Fruit fly (Drosophila melanogaster) whole organism, embryonic: Measurements from ENCODE around the gene Spx.

Experiments used
- Antp ChIP-seq: fragments of 200-800 bp; sonication (Bioruptor generic); optimal IDR thresholded peaks from 3 replicates; lab custom pipeline; 2016; ENCODE audit warnings: missing biosample characterization, missing genetic modification characterization
- B-H1 ChIP-seq: fragments of 200-800 bp; sonication (Bioruptor generic); IDR thresholded peaks from 3 replicates; pipeline ENCODE4 v1.3.6; 2022; ENCODE audit warnings: missing biosample characterization, missing genetic modification characterization
- B-H2 ChIP-seq: fragments of 200-800 bp; sonication (Bioruptor generic); optimal IDR thresholded peaks from 2 replicates; lab custom pipeline; 2018; ENCODE audit warnings: missing biosample characterization, mild to moderate bottlenecking, missing genetic modification characterization
- CG11398 ChIP-seq: fragments of 200-800 bp; sonication (Bioruptor generic); optimal IDR thresholded peaks from 2 replicates; lab custom pipeline; 2016; ENCODE audit warnings: missing biosample characterization, missing genetic modification characterization
- CG11695 ChIP-seq: fragments of 200-800 bp; sonication (Bioruptor generic); IDR thresholded peaks from 3 replicates; pipeline ENCODE4 v1.3.6; 2022; ENCODE audit warnings: missing biosample characterization, missing genetic modification characterization
- CG12155 ChIP-seq: fragments of 200-800 bp; sonication (Bioruptor generic); optimal IDR thresholded peaks from 3 replicates; lab custom pipeline; 2016; ENCODE audit warnings: missing biosample characterization, missing genetic modification characterization
- CG12659 ChIP-seq: fragments of 200-800 bp; sonication (Bioruptor generic); optimal IDR thresholded peaks from 3 replicates; lab custom pipeline; 2017; ENCODE audit warnings: mild to moderate bottlenecking, missing biosample characterization, missing genetic modification reagents, missing genetic modification characterization
- CG13296 ChIP-seq: fragments of 200-800 bp; sonication (Bioruptor generic); optimal IDR thresholded peaks from 3 replicates; lab custom pipeline; 2018; ENCODE audit warnings: missing biosample characterization, mild to moderate bottlenecking, missing genetic modification characterization
- CG13775 ChIP-seq: fragments of 200-800 bp; sonication (Bioruptor generic); optimal IDR thresholded peaks from 3 replicates; lab custom pipeline; 2017; ENCODE audit warnings: missing biosample characterization, mild to moderate bottlenecking, missing genetic modification characterization
- CG1647 ChIP-seq: fragments of 200-800 bp; sonication (Bioruptor generic); optimal IDR thresholded peaks from 3 replicates; lab custom pipeline; 2016; ENCODE audit warnings: missing biosample characterization, missing genetic modification characterization
- CG16813 ChIP-seq: fragments of 200-800 bp; sonication (Bioruptor generic); IDR thresholded peaks from 3 replicates; pipeline ENCODE4 v1.3.6; 2022; ENCODE audit warnings: missing biosample characterization, missing genetic modification characterization; ENCODE audit not compliant: partially characterized antibody
- CG17912 ChIP-seq: fragments of 200-800 bp; sonication (Bioruptor generic); optimal IDR thresholded peaks from 2 replicates; lab custom pipeline; 2018; ENCODE audit warnings: missing biosample characterization, mild to moderate bottlenecking, missing genetic modification characterization
- CG18011 ChIP-seq: fragments of 200-800 bp; sonication (Bioruptor generic); optimal IDR thresholded peaks from 2 replicates; lab custom pipeline; 2017; ENCODE audit warnings: missing biosample characterization, missing genetic modification characterization, mild to moderate bottlenecking, moderate library complexity, missing genotype
- CG2129 ChIP-seq: fragments of 200-800 bp; sonication (Bioruptor generic); IDR thresholded peaks from 2 replicates; pipeline ENCODE4 v1.3.6; 2022; ENCODE audit warnings: missing biosample characterization, missing genetic modification characterization; ENCODE audit not compliant: partially characterized antibody
- CG3281 ChIP-seq: fragments of 200-800 bp; sonication (Bioruptor generic); optimal IDR thresholded peaks from 3 replicates; lab custom pipeline; 2017; ENCODE audit warnings: missing biosample characterization, mild to moderate bottlenecking, missing genetic modification characterization
- CG33213 ChIP-seq: fragments of 200-800 bp; sonication (Bioruptor generic); optimal IDR thresholded peaks from 3 replicates; lab custom pipeline; 2016; ENCODE audit warnings: missing biosample characterization, missing genetic modification characterization
- CG34224 ChIP-seq: fragments of 200-800 bp; sonication (Bioruptor generic); IDR thresholded peaks from 3 replicates; pipeline ENCODE4 v1.3.6; 2022; ENCODE audit warnings: missing biosample characterization, missing genetic modification characterization; ENCODE audit not compliant: partially characterized antibody
- CG6854 ChIP-seq: fragments of 200-800 bp; sonication (Bioruptor generic); optimal IDR thresholded peaks from 3 replicates; lab custom pipeline; 2017; ENCODE audit warnings: missing biosample characterization, mild to moderate bottlenecking, missing genetic modification characterization
- CG7271 ChIP-seq: fragments of 200-800 bp; sonication (Bioruptor generic); optimal IDR thresholded peaks from 2 replicates; lab custom pipeline; 2018; ENCODE audit warnings: missing biosample characterization, mild to moderate bottlenecking, missing genetic modification characterization, moderate library complexity
- CG7357 ChIP-seq: fragments of 200-800 bp; sonication (Bioruptor generic); IDR thresholded peaks from 3 replicates; pipeline ENCODE4 v1.3.6; 2022; ENCODE audit warnings: missing biosample characterization, missing genetic modification characterization
- CG7839 ChIP-seq: fragments of 200-800 bp; sonication (Bioruptor generic); optimal IDR thresholded peaks from 3 replicates; lab custom pipeline; 2018; ENCODE audit warnings: missing biosample characterization, mild to moderate bottlenecking, missing genetic modification characterization, moderate library complexity
- CG8290 ChIP-seq, 3 experiments: fragments of 200-800 bp; sonication (Bioruptor generic); optimal IDR thresholded peaks; 2 replicates each; lab custom pipeline; 2016 to 2019; ENCODE audit warnings: missing biosample characterization in 3 of 3, missing genetic modification characterization in 3 of 3, mild to moderate bottlenecking in 2 of 3, moderate library complexity in 1 of 3
- Meics ChIP-seq: fragments of 200-800 bp; sonication (Bioruptor generic); optimal IDR thresholded peaks from 2 replicates; lab custom pipeline; 2017; ENCODE audit warnings: missing biosample characterization, mild to moderate bottlenecking, missing genetic modification characterization
- Mrtf ChIP-seq: fragments of 200-800 bp; sonication (Bioruptor generic); IDR thresholded peaks from 3 replicates; pipeline ENCODE4 v1.3.6; 2022; ENCODE audit warnings: missing biosample characterization, missing genetic modification characterization
- NfI ChIP-seq: fragments of 200-800 bp; sonication (Bioruptor generic); optimal IDR thresholded peaks from 3 replicates; lab custom pipeline; 2018; ENCODE audit warnings: missing biosample characterization, mild to moderate bottlenecking, missing genetic modification characterization, moderate library complexity
- Rx ChIP-seq: fragments of 200-800 bp; sonication (Bioruptor generic); IDR thresholded peaks from 2 replicates; pipeline ENCODE4 v1.3.6; 2022; ENCODE audit warnings: missing biosample characterization, missing genetic modification characterization
- Sin3A ChIP-seq: fragments of >200 bp; optimal IDR thresholded peaks from 2 replicates; lab custom pipeline; 2018
- Xbp1 ChIP-seq: fragments of 200-800 bp; sonication (Bioruptor generic); optimal IDR thresholded peaks from 3 replicates; lab custom pipeline; 2016; ENCODE audit warnings: missing biosample characterization, mild to moderate bottlenecking, missing genetic modification characterization
- chm ChIP-seq: fragments of 200-800 bp; sonication (Bioruptor generic); IDR thresholded peaks from 2 replicates; pipeline ENCODE4 v1.3.6; 2022; ENCODE audit warnings: missing biosample characterization, missing genetic modification characterization
- crp ChIP-seq, 2 experiments: fragments of 200-800 bp; sonication (Bioruptor generic); optimal IDR thresholded peaks; 2 replicates in 1 of 2; 3 replicates in 1 of 2; lab custom pipeline; 2017; ENCODE audit warnings: missing biosample characterization in 2 of 2, missing genetic modification characterization in 2 of 2, mild to moderate bottlenecking in 1 of 2, moderate library complexity in 1 of 2
- cwo ChIP-seq: fragments of 200-800 bp; sonication (Bioruptor generic); optimal IDR thresholded peaks from 3 replicates; lab custom pipeline; 2017; ENCODE audit warnings: missing biosample characterization, missing genetic modification characterization, mild to moderate bottlenecking, moderate library complexity, missing genetic modification reagents
- ems ChIP-seq: fragments of 200-800 bp; sonication (Bioruptor generic); optimal IDR thresholded peaks from 3 replicates; lab custom pipeline; 2016; ENCODE audit warnings: missing biosample characterization, missing genetic modification characterization
- en ChIP-seq: fragments of 200-800 bp; sonication (Bioruptor generic); optimal IDR thresholded peaks from 2 replicates; lab custom pipeline; 2016; ENCODE audit warnings: missing biosample characterization, missing genetic modification characterization
- exex ChIP-seq: fragments of 200-800 bp; sonication (Bioruptor generic); optimal IDR thresholded peaks from 4 replicates; lab custom pipeline; 2018; ENCODE audit warnings: missing biosample characterization, mild to moderate bottlenecking, missing genetic modification characterization, moderate library complexity
- fd3F ChIP-seq: fragments of 200-800 bp; sonication (Bioruptor generic); optimal IDR thresholded peaks from 2 replicates; lab custom pipeline; 2018; ENCODE audit warnings: missing biosample characterization, mild to moderate bottlenecking, missing genetic modification characterization, moderate library complexity
- gem ChIP-seq: fragments of 200-800 bp; sonication (Bioruptor generic); optimal IDR thresholded peaks from 2 replicates; lab custom pipeline; 2019; ENCODE audit warnings: missing biosample characterization, mild to moderate bottlenecking, missing genetic modification characterization, moderate library complexity
- gro ChIP-seq: fragments of 200-800 bp; sonication (Bioruptor generic); optimal IDR thresholded peaks from 2 replicates; lab custom pipeline; 2016; ENCODE audit warnings: missing biosample characterization, missing genetic modification characterization
- hth ChIP-seq: fragments of >200 bp; optimal IDR thresholded peaks from 2 replicates; lab custom pipeline; 2017; ENCODE audit warnings: inconsistent platforms
- jing ChIP-seq: fragments of 200-800 bp; sonication (Bioruptor generic); optimal IDR thresholded peaks from 2 replicates; lab custom pipeline; 2018; ENCODE audit warnings: missing biosample characterization, mild to moderate bottlenecking, missing genetic modification characterization
- nerfin-2 ChIP-seq: fragments of 200-800 bp; sonication (Bioruptor generic); IDR thresholded peaks from 2 replicates; pipeline ENCODE4 v1.3.6; 2022; ENCODE audit warnings: missing biosample characterization, missing genetic modification characterization; ENCODE audit not compliant: partially characterized antibody
- pb ChIP-seq: fragments of 200-800 bp; sonication (Bioruptor generic); optimal IDR thresholded peaks from 3 replicates; lab custom pipeline; 2016; ENCODE audit warnings: missing biosample characterization, missing genetic modification characterization
- shn ChIP-seq: fragments of 200-800 bp; sonication (Bioruptor generic); optimal IDR thresholded peaks from 3 replicates; lab custom pipeline; 2016; ENCODE audit warnings: missing biosample characterization, missing genetic modification characterization
- sim ChIP-seq: fragments of 200-800 bp; sonication (Bioruptor generic); IDR thresholded peaks from 2 replicates; pipeline ENCODE4 v1.3.6; 2022; ENCODE audit warnings: missing biosample characterization, missing genetic modification characterization
- sob ChIP-seq: fragments of 200-800 bp; sonication (Bioruptor generic); IDR thresholded peaks from 2 replicates; pipeline ENCODE4 v1.3.6; 2022; ENCODE audit warnings: missing biosample characterization, missing genetic modification characterization
- stwl ChIP-seq: fragments of 200-800 bp; sonication (Bioruptor generic); optimal IDR thresholded peaks from 3 replicates; lab custom pipeline; 2018; ENCODE audit warnings: missing biosample characterization, mild to moderate bottlenecking, missing genetic modification characterization, moderate library complexity
- sug ChIP-seq: fragments of 200-800 bp; optimal IDR thresholded peaks from 2 replicates; lab custom pipeline; 2019; ENCODE audit warnings: missing biosample characterization, mild to moderate bottlenecking, missing genetic modification characterization, moderate library complexity
- ttk ChIP-seq: fragments of 200-800 bp; sonication (Bioruptor generic); IDR thresholded peaks from 2 replicates; pipeline ENCODE4 v2.1.2; 2022; ENCODE audit warnings: missing biosample characterization, missing genetic modification characterization
- unc-4 ChIP-seq: fragments of 200-800 bp; sonication (Bioruptor generic); IDR thresholded peaks from 2 replicates; pipeline ENCODE4 v1.3.6; 2022; ENCODE audit warnings: missing biosample characterization, missing genetic modification characterization; ENCODE audit not compliant: partially characterized antibody
- zen2 ChIP-seq: fragments of 200-800 bp; sonication (Bioruptor generic); IDR thresholded peaks from 3 replicates; pipeline ENCODE4 v1.3.6; 2022; ENCODE audit warnings: missing biosample characterization, missing genetic modification characterization; ENCODE audit not compliant: partially characterized antibody

Gene Spx

dm6 chrX:6267187-6267711 lies 11.6 kb downstream of the Spx start, which contains the start of gene schlank (continued):
- TF ChIP-seq crp (GFP tag; optimal IDR thresholded peaks at IDR 0.05; lab: Kevin White, UChicago) = no peak
- TF ChIP-seq CG17912 (GFP tag; lab: Kevin White, UChicago) = no peak
- no peak for TF ChIP-seq CG3281 (GFP tag; lab: Kevin White, UChicago)
- peak; percentile 46 for TF ChIP-seq CG8290 (GFP tag; optimal IDR thresholded peaks at IDR 0.05; lab: Kevin White, UChicago)
- peak in 1 of 2 experiments; percentile 72 for TF ChIP-seq CG8290 (tag; optimal IDR thresholded peaks at IDR 0.05; lab: Kevin White, UChicago)
- TF ChIP-seq Mrtf = no peak
- peak; percentile 51; the same call in 1 of the 3 replicates for TF ChIP-seq CG11695 (GFP tag; lab: Robert Waterston, UW)
- no peak for TF ChIP-seq zen2 (GFP tag; lab: Robert Waterston, UW)
- peak; percentile 31 for TF ChIP-seq CG13296
- TF ChIP-seq Sin3A (lab: Kevin White, UChicago) = peak; percentile 37
- no peak for TF ChIP-seq CG6854 (GFP tag; lab: Kevin White, UChicago)
- TF ChIP-seq gem (tag; lab: Kevin White, UChicago) = peak; percentile 69
- TF ChIP-seq B-H2 (GFP tag; lab: Kevin White, UChicago) = no peak
- peak; percentile 18 for TF ChIP-seq Meics (GFP tag; lab: Kevin White, UChicago)
- TF ChIP-seq hth = no peak
- no peak for TF ChIP-seq CG1647 (GFP tag; lab: Kevin White, UChicago)
- TF ChIP-seq sug = peak; percentile 36
- TF ChIP-seq unc-4 (GFP tag; lab: Robert Waterston, UW) = no peak
- peak; percentile 55 for TF ChIP-seq shn (GFP tag; lab: Kevin White, UChicago)
- no peak for TF ChIP-seq nerfin-2
- peak; percentile 28 for TF ChIP-seq ems (GFP tag; lab: Kevin White, UChicago)
- no peak for TF ChIP-seq CG18011 (GFP tag; lab: Kevin White, UChicago)
- no peak for TF ChIP-seq en
- peak; percentile 30 for TF ChIP-seq CG11398 (GFP tag; lab: Kevin White, UChicago)
- peak; percentile 62 for TF ChIP-seq CG13775
- TF ChIP-seq CG16813 = no peak
- peak; percentile 62; the same call in 2 of the 3 replicates for TF ChIP-seq CG7357 (GFP tag; lab: Robert Waterston, UW)
- TF ChIP-seq Antp = peak; percentile 75
- peak; percentile 26; the same call in 1 of the 2 replicates for TF ChIP-seq ttk (GFP tag; lab: Robert Waterston, UW)
- peak; percentile 64 for TF ChIP-seq Xbp1 (GFP tag; lab: Kevin White, UChicago)
- peak; percentile 22 for TF ChIP-seq fd3F
- no peak for TF ChIP-seq sim (GFP tag; lab: Robert Waterston, UW)
- peak; percentile 45 for TF ChIP-seq CG12659
- TF ChIP-seq exex (tag; lab: Kevin White, UChicago) = no peak
- peak; percentile 37 for TF ChIP-seq CG33213 (GFP tag; lab: Kevin White, UChicago)
- TF ChIP-seq B-H1 = peak; percentile 37
- TF ChIP-seq NfI = peak; percentile 50
- TF ChIP-seq stwl = peak; percentile 32
- no peak for TF ChIP-seq CG34224 (GFP tag; lab: Robert Waterston, UW)
- TF ChIP-seq CG2129 (GFP tag; lab: Robert Waterston, UW) = no peak
- no peak for TF ChIP-seq cwo
- TF ChIP-seq pb (GFP tag; lab: Kevin White, UChicago) = no peak
- no peak for TF ChIP-seq CG7839 (tag; lab: Kevin White, UChicago)
- TF ChIP-seq Rx (GFP tag; lab: Robert Waterston, UW) = peak; percentile 37; the same call in 1 of the 2 replicates
- no peak for TF ChIP-seq CG7271
- no peak; the same call in 1 of the 2 replicates for TF ChIP-seq chm (GFP tag; lab: Robert Waterston, UW)
- peak; percentile 14 for TF ChIP-seq jing (GFP tag; lab: Kevin White, UChicago)
- no peak for TF ChIP-seq gro (GFP tag; lab: Kevin White, UChicago)
- TF ChIP-seq sob (GFP tag; lab: Robert Waterston, UW) = peak; percentile 27; the same call in 1 of the 2 replicates
- TF ChIP-seq CG12155 (GFP tag; lab: Kevin White, UChicago) = peak; percentile 27
